Worm (Caenorhabditis elegans) whole organism, L3 larva: Measurements from ENCODE around the gene idpb-2.

ENCODE experiments used
- ceh-28 ChIP-seq: fragments of 150-350 bp; optimal IDR thresholded peaks from 2 replicates; lab custom pipeline; 2014; ENCODE audit warnings: missing biosample characterization, missing genetic modification reagents, missing genetic modification characterization
- ceh-9 ChIP-seq: sonication (generic microtip); optimal IDR thresholded peaks from 2 replicates; lab custom pipeline; 2018; ENCODE audit warnings: missing biosample characterization, missing genetic modification characterization
- elt-2 ChIP-seq: sonication (generic microtip); optimal IDR thresholded peaks from 2 replicates; lab custom pipeline; 2016; ENCODE audit warnings: missing genetic modification reagents, mild to moderate bottlenecking, missing genetic modification characterization, missing compliant biosample characterization
- fkh-2 ChIP-seq: fragments of 150-350 bp; optimal IDR thresholded peaks from 2 replicates; lab custom pipeline; 2014; ENCODE audit warnings: missing biosample characterization, missing genetic modification reagents, missing genetic modification characterization
- fos-1 ChIP-seq: fragments of 150-350 bp; optimal IDR thresholded peaks from 2 replicates; lab custom pipeline; 2014; ENCODE audit warnings: missing biosample characterization, missing genetic modification characterization
- jun-1 ChIP-seq: fragments of 150-350 bp; optimal IDR thresholded peaks from 2 replicates; lab custom pipeline; 2014; ENCODE audit warnings: missing biosample characterization, missing genetic modification reagents, missing genetic modification characterization
- nhr-12 ChIP-seq: fragments of 150-350 bp; optimal IDR thresholded peaks from 2 replicates; lab custom pipeline; 2014; ENCODE audit warnings: missing biosample characterization, missing genetic modification characterization
- nhr-77 ChIP-seq: fragments of 150-350 bp; optimal IDR thresholded peaks from 2 replicates; lab custom pipeline; 2014; ENCODE audit warnings: missing biosample characterization, missing genetic modification characterization
- pha-4 ChIP-seq: fragments of 150-350 bp; optimal IDR thresholded peaks from 2 replicates; lab custom pipeline; 2014; ENCODE audit warnings: missing biosample characterization, missing genetic modification reagents, missing genetic modification characterization
- pqm-1 ChIP-seq: fragments of 150-350 bp; optimal IDR thresholded peaks from 2 replicates; lab custom pipeline; 2017; ENCODE audit warnings: missing biosample characterization, missing genetic modification characterization, inconsistent platforms
- snpc-4 ChIP-seq: fragments of 150-350 bp; optimal IDR thresholded peaks from 2 replicates; lab custom pipeline; 2014; ENCODE audit warnings: missing biosample characterization, missing genetic modification characterization

ce11 chrII:5112082-5112481 lies 42.7 kb upstream of the idpb-2 start, which contains the start of gene F09C12.8:
- TF ChIP-seq ceh-28 (no peak), ceh-9 (tag; lab: Kevin White, UChicago) (no peak), fkh-2 (no peak), snpc-4 (tag; lab: Kevin White, UChicago) (no peak), nhr-77 (no peak), pha-4 (tag; lab: Kevin White, UChicago) (no peak), elt-2 (tag; lab: Kevin White, UChicago) (no peak), jun-1 (no peak), fos-1 (tag; lab: Kevin White, UChicago) (no peak), nhr-12 (tag; lab: Kevin White, UChicago) (no peak), pqm-1 (tag; lab: Kevin White, UChicago) (no peak)
